Fruit fly (Drosophila melanogaster) whole organism, embryonic: ENCODE measurements around the gene HtrA2.

ENCODE experiments used
- Aef1 ChIP-seq: fragments of 200-800 bp; sonication (Bioruptor generic); IDR thresholded peaks from 3 replicates; pipeline ENCODE4 v1.3.6; 2022; ENCODE audit warnings: missing biosample characterization, missing genetic modification characterization
- Asciz ChIP-seq: fragments of 200-800 bp; sonication (Bioruptor generic); optimal IDR thresholded peaks from 2 replicates; lab custom pipeline; 2017; ENCODE audit warnings: missing biosample characterization, mild to moderate bottlenecking, missing genetic modification characterization, missing genetic modification reagents
- B-H1 ChIP-seq: fragments of 200-800 bp; sonication (Bioruptor generic); IDR thresholded peaks from 3 replicates; pipeline ENCODE4 v1.3.6; 2022; ENCODE audit warnings: missing biosample characterization, missing genetic modification characterization
- CG11560 ChIP-seq: fragments of 200-800 bp; sonication (Bioruptor generic); IDR thresholded peaks from 3 replicates; pipeline ENCODE4 v1.3.6; 2022; ENCODE audit warnings: missing biosample characterization, missing genetic modification characterization
- CG1233 ChIP-seq: fragments of 200-800 bp; sonication (Bioruptor generic); optimal IDR thresholded peaks from 4 replicates; lab custom pipeline; 2018; ENCODE audit warnings: missing biosample characterization, mild to moderate bottlenecking, missing genetic modification characterization
- CG12769 ChIP-seq: fragments of 200-800 bp; sonication (Bioruptor generic); optimal IDR thresholded peaks from 2 replicates; lab custom pipeline; 2019; ENCODE audit warnings: missing biosample characterization, mild to moderate bottlenecking, missing genetic modification characterization, moderate library complexity
- CG13624 ChIP-seq: fragments of 200-800 bp; sonication (Bioruptor generic); optimal IDR thresholded peaks from 2 replicates; lab custom pipeline; 2016; ENCODE audit warnings: missing biosample characterization, missing genetic modification characterization
- CG16815 ChIP-seq: fragments of 200-800 bp; sonication (Bioruptor generic); optimal IDR thresholded peaks from 3 replicates; lab custom pipeline; 2017; ENCODE audit warnings: missing biosample characterization, mild to moderate bottlenecking, missing genetic modification characterization
- CG17186 ChIP-seq: fragments of 200-800 bp; sonication (Bioruptor generic); optimal IDR thresholded peaks from 3 replicates; lab custom pipeline; 2017; ENCODE audit warnings: missing biosample characterization, missing genetic modification reagents, missing genetic modification characterization
- CG1792 ChIP-seq: fragments of 200-800 bp; sonication (Bioruptor generic); optimal IDR thresholded peaks from 2 replicates; lab custom pipeline; 2016; ENCODE audit warnings: missing biosample characterization, missing genetic modification characterization
- CG18262 ChIP-seq: fragments of 200-800 bp; optimal IDR thresholded peaks from 3 replicates; lab custom pipeline; 2019; ENCODE audit warnings: missing biosample characterization, mild to moderate bottlenecking, missing genetic modification characterization, moderate library complexity
- CG18619 ChIP-seq: fragments of 200-800 bp; sonication (Bioruptor generic); optimal IDR thresholded peaks from 3 replicates; lab custom pipeline; 2017; ENCODE audit warnings: missing biosample characterization, mild to moderate bottlenecking, missing genetic modification characterization
- CG31388 ChIP-seq: fragments of 200-800 bp; sonication (Bioruptor generic); optimal IDR thresholded peaks from 2 replicates; lab custom pipeline; 2016; ENCODE audit warnings: missing biosample characterization, missing genetic modification characterization
- CG32532 ChIP-seq: fragments of 200-800 bp; sonication (Bioruptor generic); IDR thresholded peaks from 2 replicates; pipeline ENCODE4 v1.3.6; 2022; ENCODE audit warnings: missing biosample characterization, missing genetic modification characterization
- CG3407 ChIP-seq: fragments of 200-800 bp; sonication (Bioruptor generic); optimal IDR thresholded peaks from 2 replicates; lab custom pipeline; 2018; ENCODE audit warnings: missing biosample characterization, mild to moderate bottlenecking, missing genetic modification characterization
- CG34376 ChIP-seq: fragments of 200-800 bp; sonication (Bioruptor generic); optimal IDR thresholded peaks from 2 replicates; lab custom pipeline; 2018; ENCODE audit warnings: missing biosample characterization, mild to moderate bottlenecking, missing genetic modification characterization
- CG3726 ChIP-seq: fragments of 200-800 bp; sonication (Bioruptor generic); IDR thresholded peaks from 3 replicates; pipeline ENCODE4, ENCODE4 v1.3.6; 2022; ENCODE audit warnings: missing biosample characterization, missing genetic modification characterization
- CG6813 ChIP-seq: fragments of 200-800 bp; sonication (Bioruptor generic); optimal IDR thresholded peaks from 2 replicates; lab custom pipeline; 2017; ENCODE audit warnings: missing biosample characterization, missing genetic modification characterization, mild to moderate bottlenecking, moderate library complexity, missing genetic modification reagents
- CG7556 ChIP-seq: fragments of 200-800 bp; sonication (Bioruptor generic); optimal IDR thresholded peaks from 2 replicates; lab custom pipeline; 2017; ENCODE audit warnings: missing biosample characterization, mild to moderate bottlenecking, missing genetic modification characterization
- CG9437 ChIP-seq: fragments of 200-800 bp; sonication (Bioruptor generic); optimal IDR thresholded peaks from 2 replicates; lab custom pipeline; 2018; ENCODE audit warnings: missing biosample characterization, mild to moderate bottlenecking, missing genetic modification characterization
- CG9797 ChIP-seq: fragments of 200-800 bp; sonication (Bioruptor generic); optimal IDR thresholded peaks from 3 replicates; lab custom pipeline; 2018; ENCODE audit warnings: missing biosample characterization, mild to moderate bottlenecking, missing genetic modification characterization
- Doc2 ChIP-seq: fragments of 200-800 bp; sonication (Bioruptor generic); IDR thresholded peaks from 2 replicates; pipeline ENCODE4 v1.3.6; 2022; ENCODE audit warnings: missing biosample characterization, missing genetic modification characterization
- E2f2 ChIP-seq: fragments of 200-800 bp; sonication (Bioruptor generic); IDR thresholded peaks from 2 replicates; pipeline ENCODE4 v1.3.6; 2022; ENCODE audit warnings: missing biosample characterization, missing genetic modification characterization
- Hsf ChIP-seq: fragments of 200-800 bp; sonication (Bioruptor generic); optimal IDR thresholded peaks from 3 replicates; lab custom pipeline; 2016; ENCODE audit warnings: missing biosample characterization, missing genetic modification characterization
- MBD-R2 ChIP-seq: fragments of 200-800 bp; sonication (Bioruptor generic); IDR thresholded peaks from 2 replicates; pipeline ENCODE4 v1.3.6; 2022; ENCODE audit warnings: missing biosample characterization, missing genetic modification characterization
- MESR4 ChIP-seq: fragments of 200-800 bp; sonication (Bioruptor generic); optimal IDR thresholded peaks from 2 replicates; lab custom pipeline; 2018; ENCODE audit warnings: missing biosample characterization, mild to moderate bottlenecking, missing genetic modification characterization, moderate library complexity
- Mad ChIP-seq: fragments of 200-800 bp; sonication (Bioruptor generic); optimal IDR thresholded peaks from 2 replicates; lab custom pipeline; 2016; ENCODE audit warnings: missing biosample characterization, missing genetic modification characterization
- PHDP ChIP-seq: fragments of 200-800 bp; sonication (Bioruptor generic); optimal IDR thresholded peaks from 3 replicates; lab custom pipeline; 2018; ENCODE audit warnings: missing biosample characterization, mild to moderate bottlenecking, missing genetic modification characterization, moderate library complexity
- Rfx ChIP-seq: fragments of 200-800 bp; sonication (Bioruptor generic); IDR thresholded peaks from 2 replicates; pipeline ENCODE4 v1.3.6; 2022; ENCODE audit warnings: missing biosample characterization, missing genetic modification characterization
- Six4 ChIP-seq: fragments of 200-800 bp; sonication (Bioruptor generic); optimal IDR thresholded peaks from 2 replicates; lab custom pipeline; 2016; ENCODE audit warnings: missing biosample characterization, missing genetic modification characterization
- Ssrp ChIP-seq: fragments of 200-800 bp; sonication (Bioruptor generic); optimal IDR thresholded peaks from 2 replicates; lab custom pipeline; 2018; ENCODE audit warnings: missing biosample characterization, mild to moderate bottlenecking, missing genetic modification characterization, moderate library complexity
- Taf1 ChIP-seq: fragments of 200-800 bp; sonication (Bioruptor generic); IDR thresholded peaks from 2 replicates; pipeline ENCODE4 v1.3.6; 2022; ENCODE audit warnings: missing biosample characterization, missing genetic modification characterization
- bigmax ChIP-seq: fragments of 200-800 bp; sonication (Bioruptor generic); optimal IDR thresholded peaks from 2 replicates; lab custom pipeline; 2018; ENCODE audit warnings: missing biosample characterization, mild to moderate bottlenecking, missing genetic modification characterization
- chm ChIP-seq: fragments of 200-800 bp; sonication (Bioruptor generic); IDR thresholded peaks from 2 replicates; pipeline ENCODE4 v1.3.6; 2022; ENCODE audit warnings: missing biosample characterization, missing genetic modification characterization
- da ChIP-seq: fragments of 200-800 bp; sonication (Bioruptor generic); optimal IDR thresholded peaks from 2 replicates; lab custom pipeline; 2016; ENCODE audit warnings: missing biosample characterization, missing genetic modification characterization
- ewg ChIP-seq: fragments of 200-800 bp; sonication (Bioruptor generic); optimal IDR thresholded peaks from 3 replicates; lab custom pipeline; 2017; ENCODE audit warnings: mild to moderate bottlenecking, missing biosample characterization, missing genetic modification reagents, missing genetic modification characterization
- gro ChIP-seq: fragments of 200-800 bp; sonication (Bioruptor generic); optimal IDR thresholded peaks from 2 replicates; lab custom pipeline; 2016; ENCODE audit warnings: missing biosample characterization, missing genetic modification characterization
- ham ChIP-seq: fragments of 200-800 bp; sonication (Bioruptor generic); IDR thresholded peaks from 2 replicates; pipeline ENCODE4 v1.3.6; 2022; ENCODE audit warnings: missing biosample characterization, missing genetic modification characterization
- hbn ChIP-seq: fragments of 200-800 bp; sonication (Bioruptor generic); IDR thresholded peaks from 2 replicates; pipeline ENCODE4 v1.3.6; 2022; ENCODE audit warnings: missing biosample characterization, missing genetic modification characterization; ENCODE audit not compliant: partially characterized antibody
- insv ChIP-seq, 2 experiments: fragments of 200-800 bp; sonication (Bioruptor generic); optimal IDR thresholded peaks; 3 replicates each; lab custom pipeline; 2016 to 2018; ENCODE audit warnings: missing biosample characterization in 2 of 2, missing genetic modification characterization in 2 of 2
- mirr ChIP-seq: fragments of 200-800 bp; sonication (Bioruptor generic); optimal IDR thresholded peaks from 3 replicates; lab custom pipeline; 2018; ENCODE audit warnings: missing biosample characterization, mild to moderate bottlenecking, missing genetic modification characterization
- nerfin-1 ChIP-seq: fragments of 200-800 bp; sonication (Bioruptor generic); optimal IDR thresholded peaks from 3 replicates; lab custom pipeline; 2019; ENCODE audit warnings: missing biosample characterization, mild to moderate bottlenecking, missing genetic modification characterization, moderate library complexity
- peb ChIP-seq: fragments of 200-800 bp; sonication (Bioruptor generic); IDR thresholded peaks from 2 replicates; pipeline ENCODE4 v1.3.6; 2022; ENCODE audit warnings: missing biosample characterization, missing genetic modification characterization
- sc ChIP-seq, 3 experiments: fragments of >200 bp in 2 of 3; fragments of 200-800 bp in 1 of 3; sonication (Bioruptor generic) in 1 of 3; optimal IDR thresholded peaks; 2 replicates in 2 of 3; 3 replicates in 1 of 3; lab custom pipeline; 2017; ENCODE audit warnings: mild to moderate bottlenecking in 1 of 3, missing biosample characterization in 1 of 3, missing genetic modification characterization in 1 of 3, missing genetic modification reagents in 1 of 3
- sima ChIP-seq: fragments of 200-800 bp; sonication (Bioruptor generic); optimal IDR thresholded peaks from 2 replicates; lab custom pipeline; 2016; ENCODE audit warnings: missing biosample characterization, missing genetic modification characterization
- sna ChIP-seq: fragments of 200-800 bp; sonication (Bioruptor generic); IDR thresholded peaks from 2 replicates; pipeline ENCODE4 v1.3.6; 2022; ENCODE audit warnings: missing biosample characterization, missing genetic modification characterization; ENCODE audit not compliant: partially characterized antibody
- stc ChIP-seq: fragments of 200-800 bp; sonication (Bioruptor generic); IDR thresholded peaks from 2 replicates; pipeline ENCODE4 v1.3.6; 2022; ENCODE audit warnings: missing biosample characterization, missing genetic modification characterization
- tgo ChIP-seq: fragments of 200-800 bp; sonication (Bioruptor generic); IDR thresholded peaks from 3 replicates; pipeline ENCODE4 v1.3.6; 2022; ENCODE audit warnings: missing biosample characterization, missing genetic modification characterization
- tup ChIP-seq: fragments of 200-800 bp; sonication (Bioruptor generic); optimal IDR thresholded peaks from 2 replicates; lab custom pipeline; 2016; ENCODE audit warnings: missing biosample characterization, mild to moderate bottlenecking, missing genetic modification characterization, moderate library complexity
- zf30C ChIP-seq: fragments of 200-800 bp; sonication (Bioruptor generic); optimal IDR thresholded peaks from 3 replicates; lab custom pipeline; 2018; ENCODE audit warnings: missing biosample characterization, mild to moderate bottlenecking, missing genetic modification characterization

HtrA2 gene

dm6 chr3R:14558383-14558883 lies 46.9 kb upstream of the HtrA2 start (continued):
- TF ChIP-seq ewg (GFP tag; lab: Kevin White, UChicago) (peak; percentile 96), E2f2 (GFP tag; lab: Robert Waterston, UW) (peak; percentile 66), mirr (GFP tag; lab: Kevin White, UChicago) (peak; percentile 64), peb (peak; percentile 73; the same call in 1 of the 2 replicates), CG16815 (GFP tag; lab: Kevin White, UChicago) (peak; percentile 73), Doc2 (GFP tag; lab: Robert Waterston, UW) (peak; percentile 64; the same call in 1 of the 2 replicates), gro (GFP tag; lab: Kevin White, UChicago) (peak; percentile 91), Hsf (GFP tag; lab: Kevin White, UChicago) (peak; percentile 93), CG34376 (GFP tag; lab: Kevin White, UChicago) (peak; percentile 93), CG32532 (peak; percentile 89), hbn (GFP tag; lab: Robert Waterston, UW) (no peak), nerfin-1 (peak; percentile 91), Mad (peak; percentile 75), CG7556 (peak; percentile 97), CG31388 (GFP tag; lab: Kevin White, UChicago) (peak; percentile 70), Rfx (peak; percentile 87), CG1792 (GFP tag; lab: Kevin White, UChicago) (peak; percentile 83), ham (GFP tag; lab: Robert Waterston, UW) (peak; percentile 68), Ssrp (tag; lab: Kevin White, UChicago) (peak; percentile 91), Taf1 (peak; percentile 68), MESR4 (GFP tag; lab: Kevin White, UChicago) (peak; percentile 23), Six4 (GFP tag; lab: Kevin White, UChicago) (peak; percentile 90), sna (GFP tag; lab: Robert Waterston, UW) (no peak), CG3726 (GFP tag; lab: Robert Waterston, UW) (peak; percentile 65; the same call in 2 of the 3 replicates), da (peak; percentile 51), insv (GFP tag; optimal IDR thresholded peaks at IDR 0.05; lab: Kevin White, UChicago) (peak in 1 of 2 experiments; percentile 66), CG17186 (GFP tag; lab: Kevin White, UChicago) (peak; percentile 64), tgo (GFP tag; lab: Robert Waterston, UW) (peak; percentile 84), CG1233 (peak; percentile 89), CG9797 (GFP tag; lab: Kevin White, UChicago) (no peak), bigmax (GFP tag; lab: Kevin White, UChicago) (peak; percentile 43), tup (GFP tag; lab: Kevin White, UChicago) (peak; percentile 77), stc (GFP tag; lab: Robert Waterston, UW) (peak; percentile 89), CG3407 (peak; percentile 83), CG12769 (tag; lab: Kevin White, UChicago) (peak; percentile 77), CG13624 (peak; percentile 92), CG6813 (GFP tag; lab: Kevin White, UChicago) (peak; percentile 86), CG9437 (GFP tag; lab: Kevin White, UChicago) (peak; percentile 92), B-H1 (GFP tag; lab: Robert Waterston, UW) (peak; percentile 83), zf30C (GFP tag; lab: Kevin White, UChicago) (no peak), Aef1 (peak; percentile 82), Asciz (GFP tag; lab: Kevin White, UChicago) (peak; percentile 93), CG18619 (peak; percentile 91), chm (GFP tag; lab: Robert Waterston, UW) (no peak), CG18262 (tag; lab: Kevin White, UChicago) (peak; percentile 91), sc (optimal IDR thresholded peaks at IDR 0.05; lab: Kevin White, UChicago) (no peak), sc (GFP tag; optimal IDR thresholded peaks at IDR 0.05; lab: Kevin White, UChicago) (peak; percentile 84), MBD-R2 (peak; percentile 62), sima (peak; percentile 83), CG11560 (tag; lab: Robert Waterston, UW) (peak; percentile 74), PHDP (peak; percentile 95)
